Worm (Caenorhabditis elegans) whole organism, young adult: ENCODE results near the gene grd-9.

ENCODE experiments used
- B0019.2 ChIP-seq: fragments of 200-800 bp; sonication (Bioruptor generic); conservative IDR thresholded peaks from 2 replicates; pipeline ENCODE4 v1.3.6; 2022; ENCODE audit warnings: missing genetic modification reagents, missing genetic modification characterization, missing compliant biosample characterization
- B0035.1 ChIP-seq: sonication (generic microtip); optimal IDR thresholded peaks from 2 replicates; lab custom pipeline; 2016; ENCODE audit warnings: missing genetic modification characterization, mild to moderate bottlenecking, missing compliant biosample characterization, missing genotype, missing genetic modification reagents
- B0261.1 ChIP-seq: sonication (generic microtip); optimal IDR thresholded peaks from 2 replicates; lab custom pipeline; 2016; ENCODE audit warnings: mild to moderate bottlenecking, missing genetic modification characterization, moderate library complexity, missing compliant biosample characterization
- C06A6.2 ChIP-seq: fragments of 200-800 bp; sonication (Bioruptor generic); conservative IDR thresholded peaks from 2 replicates; pipeline ENCODE4 v1.3.6; 2022; ENCODE audit warnings: missing genetic modification characterization, missing compliant biosample characterization
- D2030.7 ChIP-seq: fragments of 200-800 bp; sonication (Bioruptor generic); IDR thresholded peaks from 2 replicates; pipeline ENCODE4 v1.3.6; 2022; ENCODE audit warnings: missing genetic modification reagents, missing genetic modification characterization, missing compliant biosample characterization
- F37B4.10 ChIP-seq: fragments of 200-800 bp; sonication (Bioruptor generic); IDR thresholded peaks from 2 replicates; pipeline ENCODE4 v1.3.6; 2022; ENCODE audit warnings: missing genetic modification characterization, missing compliant biosample characterization
- K11D2.4 ChIP-seq: fragments of 200-800 bp; sonication (Bioruptor generic); IDR thresholded peaks from 2 replicates; pipeline ENCODE4 v1.3.6; 2022; ENCODE audit warnings: missing genetic modification reagents, missing genetic modification characterization, missing compliant biosample characterization
- K12H6.12 ChIP-seq: fragments of 200-800 bp; sonication (Bioruptor generic); optimal IDR thresholded peaks from 2 replicates; lab custom pipeline; 2018; ENCODE audit warnings: mild to moderate bottlenecking, missing genetic modification characterization, missing compliant biosample characterization
- Y67H2A.10 ChIP-seq: fragments of 200-800 bp; sonication (Bioruptor generic); conservative IDR thresholded peaks from 2 replicates; pipeline ENCODE4 v1.3.6; 2022; ENCODE audit warnings: missing genetic modification reagents, missing genetic modification characterization, missing compliant biosample characterization
- Y79H2A.3 ChIP-seq: fragments of 200-800 bp; sonication (Bioruptor generic); conservative IDR thresholded peaks from 2 replicates; pipeline ENCODE4 v1.3.6; 2022; ENCODE audit warnings: missing genetic modification reagents, missing genetic modification characterization, missing compliant biosample characterization
- ceh-27 ChIP-seq: fragments of 200-800 bp; sonication (Bioruptor generic); optimal IDR thresholded peaks from 2 replicates; lab custom pipeline; 2018; ENCODE audit warnings: mild to moderate bottlenecking, missing genetic modification characterization, moderate library complexity, missing compliant biosample characterization
- die-1 ChIP-seq: sonication (generic microtip); optimal IDR thresholded peaks from 2 replicates; lab custom pipeline; 2016; ENCODE audit warnings: missing genotype, mild to moderate bottlenecking, missing genetic modification characterization, missing compliant biosample characterization
- efl-1 ChIP-seq: fragments of 150-350 bp; optimal IDR thresholded peaks from 2 replicates; lab custom pipeline; 2014; ENCODE audit warnings: missing biosample characterization, missing genetic modification reagents, missing genetic modification characterization
- egl-18 ChIP-seq: fragments of 200-800 bp; sonication (Bioruptor generic); IDR thresholded peaks from 2 replicates; pipeline ENCODE4 v1.3.6; 2022; ENCODE audit warnings: missing genetic modification reagents, missing genetic modification characterization, missing compliant biosample characterization
- egrh-3 ChIP-seq: fragments of 200-800 bp; sonication (Bioruptor generic); IDR thresholded peaks from 2 replicates; pipeline ENCODE4 v1.3.6; 2022; ENCODE audit warnings: missing genetic modification reagents, missing genetic modification characterization, missing compliant biosample characterization
- ets-4 ChIP-seq: fragments of 200-800 bp; sonication (Bioruptor generic); optimal IDR thresholded peaks from 2 replicates; lab custom pipeline; 2018; ENCODE audit warnings: mild to moderate bottlenecking, missing genetic modification characterization, missing compliant biosample characterization
- gei-17 ChIP-seq: fragments of 200-800 bp; sonication (Bioruptor generic); optimal IDR thresholded peaks from 2 replicates; lab custom pipeline; 2018; ENCODE audit warnings: mild to moderate bottlenecking, missing genetic modification characterization, missing compliant biosample characterization
- him-1 ChIP-seq: sonication (generic microtip); optimal IDR thresholded peaks from 2 replicates; lab custom pipeline; 2016; ENCODE audit warnings: missing genotype, missing genetic modification reagents, missing genetic modification characterization, missing compliant biosample characterization
- hmg-1.2 ChIP-seq: fragments of 200-800 bp; sonication (Bioruptor generic); IDR thresholded peaks from 2 replicates; pipeline ENCODE4 v1.3.6; 2022; ENCODE audit warnings: missing genetic modification reagents, missing genetic modification characterization, missing compliant biosample characterization
- hmg-20 ChIP-seq: fragments of 200-800 bp; sonication (Bioruptor generic); IDR thresholded peaks from 2 replicates; pipeline ENCODE4 v1.3.6; 2022; ENCODE audit warnings: missing genetic modification reagents, missing genetic modification characterization, missing compliant biosample characterization
- lag-1 ChIP-seq: fragments of 200-800 bp; sonication (Bioruptor generic); IDR thresholded peaks from 2 replicates; pipeline ENCODE4 v1.3.6; 2022; ENCODE audit warnings: missing genetic modification reagents, missing genetic modification characterization, missing compliant biosample characterization
- lin-35 ChIP-seq, 3 experiments: fragments of 150-350 bp in 2 of 3; sonication (generic microtip) in 1 of 3; optimal IDR thresholded peaks; 2 replicates each; lab custom pipeline; 2014 to 2018; ENCODE audit warnings: missing biosample characterization in 3 of 3, missing genetic modification characterization in 3 of 3, missing genetic modification reagents in 3 of 3
- lsl-1 ChIP-seq: fragments of 200-800 bp; sonication (Bioruptor generic); optimal IDR thresholded peaks from 2 replicates; lab custom pipeline; 2018; ENCODE audit warnings: mild to moderate bottlenecking, missing genetic modification characterization, moderate library complexity, missing compliant biosample characterization
- mel-28 ChIP-seq: sonication (generic microtip); optimal IDR thresholded peaks from 2 replicates; lab custom pipeline; 2016; ENCODE audit warnings: borderline replicate concordance, mild to moderate bottlenecking, missing genetic modification characterization, missing compliant biosample characterization
- nhr-120 ChIP-seq: fragments of 200-800 bp; sonication (Bioruptor generic); IDR thresholded peaks from 2 replicates; pipeline ENCODE4 v1.3.6; 2022; ENCODE audit warnings: missing genetic modification characterization, missing compliant biosample characterization
- nhr-90 ChIP-seq: sonication (generic microtip); optimal IDR thresholded peaks from 2 replicates; lab custom pipeline; 2016; ENCODE audit warnings: missing genotype, mild to moderate bottlenecking, missing genetic modification characterization, missing compliant biosample characterization
- snpc-1.1 ChIP-seq: sonication (generic microtip); optimal IDR thresholded peaks from 2 replicates; lab custom pipeline; 2017; ENCODE audit warnings: missing genetic modification characterization, mild to moderate bottlenecking, missing compliant biosample characterization, antibody characterized with exemption, moderate library complexity, missing genotype, missing genetic modification reagents; ENCODE audit not compliant: insufficient read depth
- sptf-2 ChIP-seq: fragments of 200-800 bp; sonication (Bioruptor generic); optimal IDR thresholded peaks from 2 replicates; lab custom pipeline; 2018; ENCODE audit warnings: mild to moderate bottlenecking, missing genetic modification characterization, missing compliant biosample characterization
- tbp1 ChIP-seq: fragments of 200-800 bp; sonication (Bioruptor generic); optimal IDR thresholded peaks from 2 replicates; lab custom pipeline; 2018; ENCODE audit warnings: mild to moderate bottlenecking, missing genetic modification characterization, missing compliant biosample characterization
- tbx-9 ChIP-seq: sonication (generic microtip); optimal IDR thresholded peaks from 2 replicates; lab custom pipeline; 2016; ENCODE audit warnings: borderline replicate concordance, missing genetic modification characterization, inconsistent platforms, missing compliant biosample characterization
- tlf-1 ChIP-seq: fragments of 200-800 bp; sonication (Bioruptor generic); optimal IDR thresholded peaks from 2 replicates; lab custom pipeline; 2018; ENCODE audit warnings: mild to moderate bottlenecking, missing genetic modification characterization, missing compliant biosample characterization
- xnd-1 ChIP-seq: sonication (generic microtip); optimal IDR thresholded peaks from 2 replicates; lab custom pipeline; 2016; ENCODE audit warnings: missing genotype, missing genetic modification reagents, missing genetic modification characterization, missing compliant biosample characterization
- zfh-2 ChIP-seq: fragments of 200-800 bp; sonication (Bioruptor generic); conservative IDR thresholded peaks from 2 replicates; pipeline ENCODE4 v1.3.6; 2022; ENCODE audit warnings: missing genetic modification reagents, missing genetic modification characterization, missing compliant biosample characterization
- ztf-3 ChIP-seq: fragments of 200-800 bp; sonication (Bioruptor generic); optimal IDR thresholded peaks from 2 replicates; lab custom pipeline; 2018; ENCODE audit warnings: mild to moderate bottlenecking, missing genetic modification characterization, missing compliant biosample characterization

The grd-9 gene

ce11 chrV:5848015-5848609, 47.0 kb upstream of the grd-9 start (continued):
- TF ChIP-seq ztf-3, result no peak
- TF ChIP-seq B0035.1 (tag; lab: Kevin White, UChicago), result no peak
- TF ChIP-seq mel-28 (tag; lab: Kevin White, UChicago), result no peak
- no peak for TF ChIP-seq tlf-1 (GFP tag; lab: Kevin White, UChicago)
- TF ChIP-seq C06A6.2, result no peak
- TF ChIP-seq K11D2.4 (GFP tag; lab: Robert Waterston, UW), result 0 out of 2 replicates have a peak, but pooled peaks have one; percentile 34
- TF ChIP-seq, all 124 proteins: peak for 3

ce11 chrV:5850671-5851070, 44.5 kb upstream of the grd-9 start:
- TF ChIP-seq egrh-3 (GFP tag; lab: Robert Waterston, UW), result no peak
- no peak for TF ChIP-seq ceh-27
- TF ChIP-seq hmg-20 (GFP tag; lab: Robert Waterston, UW), result no peak
- no peak for TF ChIP-seq him-1 (tag; lab: Kevin White, UChicago)
- no peak for TF ChIP-seq Y79H2A.3
- TF ChIP-seq F37B4.10 (GFP tag; lab: Robert Waterston, UW), result no peak
- no peak for TF ChIP-seq B0035.1 (tag; lab: Kevin White, UChicago)
- no peak for TF ChIP-seq sptf-2 (GFP tag; lab: Kevin White, UChicago)
- no peak for TF ChIP-seq Y67H2A.10 (GFP tag; lab: Robert Waterston, UW)
- no peak for TF ChIP-seq nhr-120 (GFP tag; lab: Robert Waterston, UW)
- TF ChIP-seq nhr-90 (tag; lab: Kevin White, UChicago), result no peak
- TF ChIP-seq lsl-1, result no peak
- TF ChIP-seq egl-18 (GFP tag; lab: Robert Waterston, UW), result no peak
- TF ChIP-seq lag-1 (GFP tag; lab: Robert Waterston, UW), result no peak
- no peak for TF ChIP-seq lin-35 (GFP tag; optimal IDR thresholded peaks at IDR 0.05; lab: Kevin White, UChicago)
- no peak for TF ChIP-seq die-1 (tag; lab: Kevin White, UChicago)

ce11 chrV:5851631-5852030, 43.5 kb upstream of the grd-9 start:
- TF ChIP-seq gei-17 (no peak), K12H6.12 (peak; percentile 7), B0019.2 (GFP tag; lab: Robert Waterston, UW) (no peak)

ce11 chrV:5852084-5852483, 43.0 kb upstream of the grd-9 start:
- TF ChIP-seq B0261.1 (tag; lab: Kevin White, UChicago) (no peak), lin-35 (GFP tag; optimal IDR thresholded peaks at IDR 0.05; lab: Kevin White, UChicago) (peak in 1 of 3 experiments; percentile 31)

- no peak for TF ChIP-seq hmg-20 (GFP tag; lab: Robert Waterston, UW)
- no peak for TF ChIP-seq xnd-1 (tag; lab: Kevin White, UChicago)
- no peak for TF ChIP-seq snpc-1.1 (tag; lab: Kevin White, UChicago)
- no peak for TF ChIP-seq zfh-2 (GFP tag; lab: Robert Waterston, UW)
- TF ChIP-seq efl-1, result no peak
- TF ChIP-seq ets-4 (GFP tag; lab: Kevin White, UChicago), result no peak
- no peak for TF ChIP-seq tbx-9 (tag; lab: Kevin White, UChicago)
- no peak for TF ChIP-seq D2030.7
- TF ChIP-seq tbp1 (GFP tag; lab: Kevin White, UChicago), result no peak
- TF ChIP-seq hmg-1.2 (GFP tag; lab: Robert Waterston, UW), result no peak
- TF ChIP-seq die-1 (tag; lab: Kevin White, UChicago), result no peak
Observed at ce11 chrV:5862479-5863188, 32.5 kb upstream of the grd-9 start, which contains the start of gene F26F12.8. TSS of gene F26F12.8 (minus strand) at chrV:5862529.
